Worm (Caenorhabditis elegans): ENCODE results near the gene ZC239.5.

ce11 chrII:3224631-3225030, 14.2 kb downstream of the ZC239.5 start, which contains the start of gene ZC239.15:
- TF ChIP-seq T22C8.4 (GFP tag; IDR thresholded peaks at IDR 0.05) (no peak), klf-2 (GFP tag; conservative IDR thresholded peaks at IDR 0.05) (no peak)

Data from whole organism, midembryonic.